Fruit fly (Drosophila melanogaster): ENCODE measurements around the gene CG13044.

Gene CG13044

DNA sequence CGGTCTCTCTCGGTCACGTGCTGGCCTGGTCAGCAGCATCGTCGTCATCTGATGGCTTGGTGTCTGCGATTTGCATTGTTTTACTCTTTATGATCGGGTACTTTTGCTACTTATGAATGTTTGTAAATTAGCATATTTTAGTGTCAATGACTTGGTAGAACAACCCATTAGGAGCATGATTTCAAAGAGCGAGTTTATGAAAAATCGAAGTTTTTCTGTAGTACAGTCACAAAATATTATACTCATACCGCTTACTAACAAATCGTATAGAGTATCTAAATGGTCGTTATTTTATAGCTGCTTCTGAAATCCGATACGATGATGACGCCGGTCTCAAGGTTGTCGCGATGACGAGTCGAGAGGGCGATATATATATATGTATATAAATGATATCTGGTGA is 16.7 kb downstream of the CG13044 start:
- TF ChIP-seq cnc (optimal IDR thresholded peaks at IDR 0.05), result no peak
- TF ChIP-seq Crg-1 (GFP tag; optimal IDR thresholded peaks at IDR 0.05), result no peak
- no peak for TF ChIP-seq tj (GFP tag; optimal IDR thresholded peaks at IDR 0.05)
- no peak for TF ChIP-seq toe (GFP tag; optimal IDR thresholded peaks at IDR 0.05)
- TF ChIP-seq CG7045 (GFP tag; optimal IDR thresholded peaks at IDR 0.05), result no peak
- TF ChIP-seq bab1 (GFP tag; optimal IDR thresholded peaks at IDR 0.05), result no peak
- TF ChIP-seq ovo (GFP tag; optimal IDR thresholded peaks at IDR 0.05), result no peak
- TF ChIP-seq CG5204 (GFP tag; optimal IDR thresholded peaks at IDR 0.05), result no peak
- no peak for TF ChIP-seq Clk (GFP tag; optimal IDR thresholded peaks at IDR 0.05)
- no peak for TF ChIP-seq Mnt (GFP tag; optimal IDR thresholded peaks at IDR 0.05)
- no peak for TF ChIP-seq pad (GFP tag; optimal IDR thresholded peaks at IDR 0.05)
- no peak for TF ChIP-seq CG7101 (tag; optimal IDR thresholded peaks at IDR 0.05)
- TF ChIP-seq kay (GFP tag; ENCODE audit: borderline replicate concordance), result no peak
- no peak for TF ChIP-seq cic (GFP tag; optimal IDR thresholded peaks at IDR 0.05)
- TF ChIP-seq CG12768 (GFP tag; optimal IDR thresholded peaks at IDR 0.05), result no peak
- no peak for TF ChIP-seq CG14711 (tag; optimal IDR thresholded peaks at IDR 0.05)
- TF ChIP-seq CG1620 (GFP tag; optimal IDR thresholded peaks at IDR 0.05), result no peak
- no peak for TF ChIP-seq Hr96 (GFP tag; optimal IDR thresholded peaks at IDR 0.05)

- TF ChIP-seq CG14711 (tag; optimal IDR thresholded peaks at IDR 0.05) (no peak), cic (GFP tag; optimal IDR thresholded peaks at IDR 0.05) (no peak), ovo (GFP tag; optimal IDR thresholded peaks at IDR 0.05) (no peak), CG7045 (GFP tag; optimal IDR thresholded peaks at IDR 0.05) (no peak)
Observed at dm6 chr3L:16285346-16285911, 17.5 kb downstream of the CG13044 start, which contains the start of gene CG13047. Gene CG13047 (minus strand): TSS chr3L:16285396.

dm6 chr3L:16283821-16284220 is 19.2 kb downstream of the CG13044 start, which contains the start of gene CG13048:
Gene CG13048 (minus strand): TSS chr3L:16283921.
- TF ChIP-seq pad (GFP tag; optimal IDR thresholded peaks at IDR 0.05) (no peak), cnc (optimal IDR thresholded peaks at IDR 0.05) (no peak), CG7045 (GFP tag; optimal IDR thresholded peaks at IDR 0.05) (no peak), CG33017 (tag; optimal IDR thresholded peaks at IDR 0.05) (no peak), CG14711 (tag; optimal IDR thresholded peaks at IDR 0.05) (no peak), cic (GFP tag; optimal IDR thresholded peaks at IDR 0.05) (no peak), tj (GFP tag; optimal IDR thresholded peaks at IDR 0.05) (no peak), CG12768 (GFP tag; optimal IDR thresholded peaks at IDR 0.05) (no peak)

dm6 chr3L:16281880-16282556 is 21.0 kb downstream of the CG13044 start, which contains the start of gene CG13049:
Gene CG13049 (minus strand): TSS chr3L:16281930.
- no peak for TF ChIP-seq Crg-1 (GFP tag; optimal IDR thresholded peaks at IDR 0.05)
- no peak for TF ChIP-seq CG7045 (GFP tag; optimal IDR thresholded peaks at IDR 0.05)
- no peak for TF ChIP-seq tj (GFP tag; optimal IDR thresholded peaks at IDR 0.05)
- TF ChIP-seq CG14711 (tag; optimal IDR thresholded peaks at IDR 0.05), result no peak
- no peak for TF ChIP-seq CG5204 (GFP tag; optimal IDR thresholded peaks at IDR 0.05)
- no peak for TF ChIP-seq CG7101 (tag; optimal IDR thresholded peaks at IDR 0.05)
- no peak for TF ChIP-seq Clk (GFP tag; optimal IDR thresholded peaks at IDR 0.05)
- no peak for TF ChIP-seq CG12768 (GFP tag; optimal IDR thresholded peaks at IDR 0.05)
- no peak for TF ChIP-seq CG1620 (GFP tag; optimal IDR thresholded peaks at IDR 0.05)
- TF ChIP-seq Hr96 (GFP tag; optimal IDR thresholded peaks at IDR 0.05), result no peak
- TF ChIP-seq cnc (optimal IDR thresholded peaks at IDR 0.05), result no peak

DNA sequence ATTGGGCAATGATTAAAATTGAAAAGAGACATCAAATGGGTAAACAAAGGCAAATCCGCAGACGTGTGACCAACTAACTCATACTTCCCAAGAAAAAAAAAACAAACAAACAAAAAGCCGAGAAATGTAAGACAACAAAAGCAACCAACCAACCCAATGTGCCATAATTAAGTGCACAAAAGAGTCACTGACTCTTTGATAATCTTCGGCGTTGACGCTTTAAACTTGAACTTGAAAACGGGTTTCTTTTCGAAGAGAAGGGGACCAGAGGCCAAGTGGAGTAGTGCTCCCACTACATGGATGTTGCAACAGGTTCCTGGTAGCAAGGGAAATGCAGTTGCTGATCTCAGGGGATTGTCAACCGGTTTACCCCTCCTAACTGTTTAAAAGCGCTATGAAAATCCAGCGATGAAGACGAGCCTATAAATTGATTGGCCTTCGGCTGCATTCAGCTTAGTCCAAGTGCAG is 23.0 kb downstream of the CG13044 start, which contains the start of gene CG13064:
Gene CG13064 (plus strand): TSS at position 418 of the 468 bp plus-strand sequence.
- TF ChIP-seq cic (GFP tag; optimal IDR thresholded peaks at IDR 0.05), result no peak
- no peak for TF ChIP-seq pad (GFP tag; optimal IDR thresholded peaks at IDR 0.05)
- TF ChIP-seq CG1620 (GFP tag; optimal IDR thresholded peaks at IDR 0.05), result no peak
- TF ChIP-seq toe (GFP tag; optimal IDR thresholded peaks at IDR 0.05), result no peak
- no peak for TF ChIP-seq CG7045 (GFP tag; optimal IDR thresholded peaks at IDR 0.05)
- TF ChIP-seq Hr96 (GFP tag; optimal IDR thresholded peaks at IDR 0.05), result no peak
- no peak for TF ChIP-seq CG14711 (tag; optimal IDR thresholded peaks at IDR 0.05)
- no peak for TF ChIP-seq cnc (optimal IDR thresholded peaks at IDR 0.05)
- TF ChIP-seq ovo (GFP tag; optimal IDR thresholded peaks at IDR 0.05), result no peak
- no peak for TF ChIP-seq CG7101 (tag; optimal IDR thresholded peaks at IDR 0.05)
- no peak for TF ChIP-seq CG33017 (tag; optimal IDR thresholded peaks at IDR 0.05)
- TF ChIP-seq bab1 (GFP tag; optimal IDR thresholded peaks at IDR 0.05), result no peak

- TF ChIP-seq pad (GFP tag; optimal IDR thresholded peaks at IDR 0.05) (no peak), CG33017 (tag; optimal IDR thresholded peaks at IDR 0.05) (no peak)
Observed at dm6 chr3L:16279171-16279570, 23.8 kb downstream of the CG13044 start, which contains the start of gene CG13050. Gene CG13050 (minus strand): TSS chr3L:16279271.

DNA sequence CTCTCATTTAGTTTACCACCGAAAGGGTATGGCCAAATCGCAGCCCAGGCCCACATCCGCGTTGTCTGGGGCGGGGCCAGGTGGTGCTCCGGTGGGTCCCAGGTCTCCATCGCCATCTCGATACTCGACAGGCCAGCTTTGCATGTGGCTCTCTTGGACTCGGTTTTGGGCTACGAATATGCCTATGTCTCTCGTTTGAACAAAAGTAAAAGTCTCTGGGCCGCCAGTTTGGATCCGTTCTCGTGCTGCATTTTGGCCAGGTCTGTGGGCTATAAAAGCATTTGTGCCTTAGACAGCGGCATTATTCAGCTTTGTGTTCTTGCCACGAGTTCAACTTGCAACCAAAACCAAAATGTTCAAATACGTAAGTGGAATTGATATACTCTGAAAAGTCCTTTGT is 25.8 kb downstream of the CG13044 start, which contains the start of gene CG13065:
Gene CG13065 (plus strand): TSS at position 301 of the 400 bp plus-strand sequence.
- TF ChIP-seq CG33017 (tag; optimal IDR thresholded peaks at IDR 0.05) (no peak), CG12768 (GFP tag; optimal IDR thresholded peaks at IDR 0.05) (no peak), cnc (optimal IDR thresholded peaks at IDR 0.05) (no peak), cic (GFP tag; optimal IDR thresholded peaks at IDR 0.05) (no peak), bab1 (GFP tag; optimal IDR thresholded peaks at IDR 0.05) (no peak), tj (GFP tag; optimal IDR thresholded peaks at IDR 0.05) (no peak), toe (GFP tag; optimal IDR thresholded peaks at IDR 0.05) (no peak), CG7045 (GFP tag; optimal IDR thresholded peaks at IDR 0.05) (no peak), Mnt (GFP tag; optimal IDR thresholded peaks at IDR 0.05) (no peak), CG5204 (GFP tag; optimal IDR thresholded peaks at IDR 0.05) (no peak), kay (GFP tag; ENCODE audit: borderline replicate concordance) (no peak), Crg-1 (GFP tag; optimal IDR thresholded peaks at IDR 0.05) (no peak), CG1620 (GFP tag; optimal IDR thresholded peaks at IDR 0.05) (no peak)

All from whole organism, adult.